Worm (Caenorhabditis elegans) whole organism, young adult: Measurements from ENCODE around the gene mrpl-39.

Source experiments
- B0019.2 ChIP-seq: fragments of 200-800 bp; sonication (Bioruptor generic); conservative IDR thresholded peaks from 2 replicates; pipeline ENCODE4 v1.3.6; 2022; ENCODE audit warnings: missing genetic modification reagents, missing genetic modification characterization, missing compliant biosample characterization
- B0035.1 ChIP-seq: sonication (generic microtip); optimal IDR thresholded peaks from 2 replicates; lab custom pipeline; 2016; ENCODE audit warnings: missing genetic modification characterization, mild to moderate bottlenecking, missing compliant biosample characterization, missing genotype, missing genetic modification reagents
- B0261.1 ChIP-seq: sonication (generic microtip); optimal IDR thresholded peaks from 2 replicates; lab custom pipeline; 2016; ENCODE audit warnings: mild to moderate bottlenecking, missing genetic modification characterization, moderate library complexity, missing compliant biosample characterization
- B0336.3 ChIP-seq: fragments of 200-800 bp; sonication (Bioruptor generic); IDR thresholded peaks from 2 replicates; pipeline ENCODE4 v1.3.6; 2022; ENCODE audit warnings: missing genetic modification characterization, missing compliant biosample characterization
- F23B12.7 ChIP-seq: sonication (generic microtip); optimal IDR thresholded peaks from 2 replicates; lab custom pipeline; 2017; ENCODE audit warnings: missing genetic modification characterization, mild to moderate bottlenecking, missing compliant biosample characterization, antibody characterized with exemption, moderate library complexity; ENCODE audit not compliant: insufficient read depth
- F33H1.4 ChIP-seq: fragments of 200-800 bp; sonication (Bioruptor generic); IDR thresholded peaks from 2 replicates; pipeline ENCODE4 v1.3.6; 2022; ENCODE audit warnings: missing genetic modification reagents, missing genetic modification characterization, missing compliant biosample characterization
- F39B2.1 ChIP-seq: fragments of 200-800 bp; sonication (Bioruptor generic); IDR thresholded peaks from 2 replicates; pipeline ENCODE4 v1.3.6; 2022; ENCODE audit warnings: missing genetic modification reagents, missing genetic modification characterization, missing compliant biosample characterization
- F49E8.2 ChIP-seq: sonication (generic microtip); optimal IDR thresholded peaks from 3 replicates; lab custom pipeline; 2017; ENCODE audit warnings: missing genetic modification characterization, mild to moderate bottlenecking, missing compliant biosample characterization, antibody characterized with exemption, moderate library complexity; ENCODE audit not compliant: insufficient read depth
- F55B11.4 ChIP-seq: sonication (generic microtip); optimal IDR thresholded peaks from 2 replicates; lab custom pipeline; 2016; ENCODE audit warnings: missing compliant biosample characterization, missing genetic modification characterization, borderline replicate concordance; ENCODE audit not compliant: insufficient read depth
- F57A8.1 ChIP-seq: fragments of 200-800 bp; sonication (Bioruptor generic); optimal IDR thresholded peaks from 2 replicates; lab custom pipeline; 2018; ENCODE audit warnings: mild to moderate bottlenecking, missing genetic modification characterization, moderate library complexity, missing compliant biosample characterization
- F57C9.4 ChIP-seq: sonication (generic microtip); optimal IDR thresholded peaks from 2 replicates; lab custom pipeline; 2017; ENCODE audit warnings: mild to moderate bottlenecking, missing genetic modification characterization, missing compliant biosample characterization
- T07F8.4 ChIP-seq: sonication (generic microtip); optimal IDR thresholded peaks from 2 replicates; lab custom pipeline; 2016; ENCODE audit warnings: mild to moderate bottlenecking, missing genetic modification characterization, moderate library complexity, missing compliant biosample characterization
- Y79H2A.3 ChIP-seq: fragments of 200-800 bp; sonication (Bioruptor generic); conservative IDR thresholded peaks from 2 replicates; pipeline ENCODE4 v1.3.6; 2022; ENCODE audit warnings: missing genetic modification reagents, missing genetic modification characterization, missing compliant biosample characterization
- ZK185.1 ChIP-seq: sonication (generic microtip); optimal IDR thresholded peaks from 2 replicates; lab custom pipeline; 2016; ENCODE audit warnings: mild to moderate bottlenecking, missing genetic modification characterization, missing compliant biosample characterization; ENCODE audit not compliant: poor library complexity, severe bottlenecking
- aptf-3 ChIP-seq: fragments of 200-800 bp; sonication (Bioruptor generic); IDR thresholded peaks from 2 replicates; pipeline ENCODE4 v1.3.6; 2022; ENCODE audit warnings: missing genetic modification characterization, missing compliant biosample characterization
- attf-5 ChIP-seq: fragments of 200-800 bp; sonication (Bioruptor generic); optimal IDR thresholded peaks from 2 replicates; lab custom pipeline; 2018; ENCODE audit warnings: mild to moderate bottlenecking, missing genetic modification characterization, missing compliant biosample characterization
- cebp-1 ChIP-seq, 2 experiments: fragments of 200-800 bp in 1 of 2; sonication (Bioruptor generic) in 1 of 2; sonication (generic microtip) in 1 of 2; IDR thresholded peaks in 1 of 2; optimal IDR thresholded peaks in 1 of 2; 2 replicates each; pipeline versions ENCODE4 v1.3.6 to Lab custom; 2017 to 2022; ENCODE audit warnings: missing compliant biosample characterization in 2 of 2, missing genetic modification characterization in 2 of 2, mild to moderate bottlenecking in 1 of 2, missing genetic modification reagents in 1 of 2, moderate library complexity in 1 of 2
- cebp-2 ChIP-seq: fragments of 200-800 bp; sonication (Bioruptor generic); IDR thresholded peaks from 2 replicates; pipeline ENCODE4 v1.3.6; 2022; ENCODE audit warnings: missing genetic modification characterization, missing compliant biosample characterization
- ceh-79 ChIP-seq: sonication (generic microtip); optimal IDR thresholded peaks from 2 replicates; lab custom pipeline; 2017; ENCODE audit warnings: mild to moderate bottlenecking, missing genetic modification characterization, missing compliant biosample characterization
- ceh-91 ChIP-seq: fragments of 200-800 bp; sonication (Bioruptor generic); IDR thresholded peaks from 2 replicates; pipeline ENCODE4 v1.3.6; 2022; ENCODE audit warnings: missing genetic modification reagents, missing genetic modification characterization, missing compliant biosample characterization
- dox-1 ChIP-seq: fragments of 200-800 bp; sonication (Bioruptor generic); IDR thresholded peaks from 2 replicates; pipeline ENCODE4 v1.3.6; 2022; ENCODE audit warnings: missing genetic modification reagents, missing genetic modification characterization, missing compliant biosample characterization
- dpff-1 ChIP-seq: sonication (generic microtip); optimal IDR thresholded peaks from 2 replicates; lab custom pipeline; 2017; ENCODE audit warnings: mild to moderate bottlenecking, missing genetic modification characterization, missing compliant biosample characterization
- egl-44 ChIP-seq: fragments of 200-800 bp; sonication (Bioruptor generic); IDR thresholded peaks from 2 replicates; pipeline ENCODE4 v1.3.6; 2022; ENCODE audit warnings: missing genetic modification reagents, missing genetic modification characterization, missing compliant biosample characterization
- ekl-4 ChIP-seq: fragments of 200-800 bp; sonication (Bioruptor generic); IDR thresholded peaks from 2 replicates; pipeline ENCODE4 v1.3.6; 2022; ENCODE audit warnings: missing genetic modification reagents, missing genetic modification characterization, missing compliant biosample characterization
- fkh-3 ChIP-seq: sonication (generic microtip); optimal IDR thresholded peaks from 2 replicates; lab custom pipeline; 2016; ENCODE audit warnings: mild to moderate bottlenecking, missing genetic modification characterization, missing compliant biosample characterization
- hlh-26 ChIP-seq: fragments of 200-800 bp; sonication (Bioruptor generic); conservative IDR thresholded peaks from 2 replicates; pipeline ENCODE4 v1.3.6; 2022; ENCODE audit warnings: missing genetic modification reagents, missing genetic modification characterization, missing compliant biosample characterization
- hmg-1.2 ChIP-seq: fragments of 200-800 bp; sonication (Bioruptor generic); IDR thresholded peaks from 2 replicates; pipeline ENCODE4 v1.3.6; 2022; ENCODE audit warnings: missing genetic modification reagents, missing genetic modification characterization, missing compliant biosample characterization
- hsf-1 ChIP-seq: fragments of 200-800 bp; sonication (Bioruptor generic); IDR thresholded peaks from 2 replicates; pipeline ENCODE4 v1.3.6; 2022; ENCODE audit warnings: missing genetic modification reagents, missing genetic modification characterization, missing compliant biosample characterization
- lag-1 ChIP-seq: fragments of 200-800 bp; sonication (Bioruptor generic); IDR thresholded peaks from 2 replicates; pipeline ENCODE4 v1.3.6; 2022; ENCODE audit warnings: missing genetic modification reagents, missing genetic modification characterization, missing compliant biosample characterization
- let-526 ChIP-seq: fragments of 200-800 bp; sonication (Bioruptor generic); IDR thresholded peaks from 2 replicates; pipeline ENCODE4 v1.3.6; 2022; ENCODE audit warnings: missing genetic modification reagents, missing genetic modification characterization, missing compliant biosample characterization
- lin-26 ChIP-seq: fragments of 200-800 bp; sonication (Bioruptor generic); IDR thresholded peaks from 2 replicates; pipeline ENCODE4 v1.3.6; 2022; ENCODE audit warnings: missing genetic modification reagents, missing genetic modification characterization, missing compliant biosample characterization
- lin-35 ChIP-seq, 3 experiments: fragments of 150-350 bp in 2 of 3; sonication (generic microtip) in 1 of 3; optimal IDR thresholded peaks; 2 replicates each; lab custom pipeline; 2014 to 2018; ENCODE audit warnings: missing biosample characterization in 3 of 3, missing genetic modification characterization in 3 of 3, missing genetic modification reagents in 3 of 3
- lsl-1 ChIP-seq: fragments of 200-800 bp; sonication (Bioruptor generic); optimal IDR thresholded peaks from 2 replicates; lab custom pipeline; 2018; ENCODE audit warnings: mild to moderate bottlenecking, missing genetic modification characterization, moderate library complexity, missing compliant biosample characterization
- lsy-27 ChIP-seq: sonication (generic microtip); optimal IDR thresholded peaks from 2 replicates; lab custom pipeline; 2017; ENCODE audit warnings: missing genetic modification characterization, mild to moderate bottlenecking, missing compliant biosample characterization, antibody characterized with exemption, missing genotype, borderline replicate concordance; ENCODE audit not compliant: insufficient read depth
- madf-10 ChIP-seq: sonication (generic microtip); optimal IDR thresholded peaks from 2 replicates; lab custom pipeline; 2016; ENCODE audit warnings: mild to moderate bottlenecking, missing genetic modification characterization, missing compliant biosample characterization
- madf-3 ChIP-seq: fragments of 200-800 bp; sonication (Bioruptor generic); IDR thresholded peaks from 2 replicates; pipeline ENCODE4 v1.3.6; 2022; ENCODE audit warnings: missing genetic modification reagents, missing genetic modification characterization, missing compliant biosample characterization
- madf-8 ChIP-seq: fragments of 200-800 bp; sonication (Bioruptor generic); conservative IDR thresholded peaks from 2 replicates; pipeline ENCODE4 v1.3.6; 2022; ENCODE audit warnings: missing genetic modification reagents, missing genetic modification characterization, missing compliant biosample characterization
- nfya-2 ChIP-seq: fragments of 200-800 bp; sonication (Bioruptor generic); IDR thresholded peaks from 2 replicates; pipeline ENCODE4 v1.3.6; 2022; ENCODE audit warnings: missing genetic modification reagents, missing genetic modification characterization, missing compliant biosample characterization
- nhr-80 ChIP-seq: sonication (generic microtip); optimal IDR thresholded peaks from 2 replicates; lab custom pipeline; 2016; ENCODE audit warnings: missing genetic modification characterization, missing compliant biosample characterization
- pbrm-1 ChIP-seq: fragments of 200-800 bp; sonication (Bioruptor generic); IDR thresholded peaks from 2 replicates; pipeline ENCODE4 v1.3.6; 2022; ENCODE audit warnings: missing genetic modification reagents, missing genetic modification characterization, missing compliant biosample characterization
- pha-4 ChIP-seq: fragments of 150-350 bp; sonication (generic microtip); optimal IDR thresholded peaks from 2 replicates; lab custom pipeline; 2014; ENCODE audit warnings: missing biosample characterization, missing genetic modification reagents, missing genetic modification characterization
- rec-8 ChIP-seq, 2 experiments: sonication (generic microtip); optimal IDR thresholded peaks; 2 replicates each; lab custom pipeline; 2016; ENCODE audit warnings: mild to moderate bottlenecking in 2 of 2, missing genetic modification characterization in 2 of 2, missing genetic modification reagents in 2 of 2, missing genotype in 2 of 2, missing biosample characterization in 1 of 2, missing compliant biosample characterization in 1 of 2, moderate library complexity in 1 of 2
- rpc-1 ChIP-seq, 2 experiments: fragments of 150-350 bp in 1 of 2; sonication (generic microtip) in 1 of 2; optimal IDR thresholded peaks; 2 replicates each; lab custom pipeline; 2014 to 2018; ENCODE audit warnings: missing biosample characterization in 1 of 2, missing genetic modification characterization in 1 of 2, missing genetic modification reagents in 1 of 2, missing genotype in 1 of 2
- snpc-1.1 ChIP-seq: sonication (generic microtip); optimal IDR thresholded peaks from 2 replicates; lab custom pipeline; 2017; ENCODE audit warnings: missing genetic modification characterization, mild to moderate bottlenecking, missing compliant biosample characterization, antibody characterized with exemption, moderate library complexity, missing genotype, missing genetic modification reagents; ENCODE audit not compliant: insufficient read depth
- xnd-1 ChIP-seq: sonication (generic microtip); optimal IDR thresholded peaks from 2 replicates; lab custom pipeline; 2016; ENCODE audit warnings: missing genotype, missing genetic modification reagents, missing genetic modification characterization, missing compliant biosample characterization

mrpl-39 gene

ce11 chrV:1871768-1872296 is 50.5 kb downstream of the mrpl-39 start, which contains the start of the genes T10B5.4 and cct-7 (continued):
- TF ChIP-seq B0019.2 (GFP tag; lab: Robert Waterston, UW) (peak; percentile 75), lag-1 (no peak), ZK185.1 (peak; percentile 43), cebp-2 (no peak), B0336.3 (GFP tag; lab: Robert Waterston, UW) (peak; percentile 86), nfya-2 (GFP tag; lab: Robert Waterston, UW) (no peak), F57A8.1 (GFP tag; lab: Kevin White, UChicago) (no peak), T07F8.4 (tag; lab: Kevin White, UChicago) (peak; percentile 0), pha-4 (tag; lab: Kevin White, UChicago) (peak; percentile 10), dpff-1 (tag; lab: Kevin White, UChicago) (no peak), egl-44 (GFP tag; lab: Robert Waterston, UW) (peak; percentile 68; the same call in 1 of the 2 replicates), nhr-80 (peak; percentile 70), snpc-1.1 (no peak), B0261.1 (tag; lab: Kevin White, UChicago) (no peak), rpc-1 (optimal IDR thresholded peaks at IDR 0.05; lab: Kevin White, UChicago) (no peak), rpc-1 (tag; optimal IDR thresholded peaks at IDR 0.05; lab: Kevin White, UChicago) (no peak), F49E8.2 (peak; percentile 73), lsy-27 (tag; lab: Kevin White, UChicago) (peak; percentile 13), ekl-4 (GFP tag; lab: Robert Waterston, UW) (peak; percentile 79), rec-8 (tag; optimal IDR thresholded peaks at IDR 0.05; lab: Kevin White, UChicago) (no peak), attf-5 (GFP tag; lab: Kevin White, UChicago) (peak; percentile 98), cebp-1 (GFP tag; IDR thresholded peaks at IDR 0.05; lab: Robert Waterston, UW) (0 out of 2 replicates have a peak, but pooled peaks have one; percentile 40), cebp-1 (tag; optimal IDR thresholded peaks at IDR 0.05; lab: Kevin White, UChicago) (peak; percentile 78), F33H1.4 (GFP tag; lab: Robert Waterston, UW) (peak; percentile 29; the same call in 1 of the 2 replicates), F57C9.4 (tag; lab: Kevin White, UChicago) (no peak), aptf-3 (GFP tag; lab: Robert Waterston, UW) (no peak), lsl-1 (GFP tag; lab: Kevin White, UChicago) (peak; percentile 65), hlh-26 (GFP tag; lab: Robert Waterston, UW) (no peak), madf-10 (tag; lab: Kevin White, UChicago) (peak; percentile 59), B0035.1 (tag; lab: Kevin White, UChicago) (peak; percentile 55), pbrm-1 (GFP tag; lab: Robert Waterston, UW) (peak; percentile 79), dox-1 (GFP tag; lab: Robert Waterston, UW) (peak; percentile 96), let-526 (GFP tag; lab: Robert Waterston, UW) (peak; percentile 47; the same call in 1 of the 2 replicates), xnd-1 (tag; lab: Kevin White, UChicago) (no peak), lin-26 (peak; percentile 69; the same call in 1 of the 2 replicates), hmg-1.2 (GFP tag; lab: Robert Waterston, UW) (peak; percentile 51; the same call in 1 of the 2 replicates), F39B2.1 (no peak), lin-35 (GFP tag; optimal IDR thresholded peaks at IDR 0.05; lab: Kevin White, UChicago) (peak in 2 of 3 experiments; percentile 45 to 52), F23B12.7 (tag; lab: Kevin White, UChicago) (peak; percentile 56), fkh-3 (tag; lab: Kevin White, UChicago) (no peak), hsf-1 (GFP tag; lab: Robert Waterston, UW) (peak; percentile 92), madf-8 (GFP tag; lab: Robert Waterston, UW) (no peak), ceh-79 (tag; lab: Kevin White, UChicago) (no peak), madf-3 (peak; percentile 99), Y79H2A.3 (GFP tag; lab: Robert Waterston, UW) (no peak), F55B11.4 (tag; lab: Kevin White, UChicago) (no peak), ceh-91 (GFP tag; lab: Robert Waterston, UW) (peak; percentile 68)
